Worm (Caenorhabditis elegans): ENCODE measurements around the gene EEED8.2.

EEED8.2 gene

DNA sequence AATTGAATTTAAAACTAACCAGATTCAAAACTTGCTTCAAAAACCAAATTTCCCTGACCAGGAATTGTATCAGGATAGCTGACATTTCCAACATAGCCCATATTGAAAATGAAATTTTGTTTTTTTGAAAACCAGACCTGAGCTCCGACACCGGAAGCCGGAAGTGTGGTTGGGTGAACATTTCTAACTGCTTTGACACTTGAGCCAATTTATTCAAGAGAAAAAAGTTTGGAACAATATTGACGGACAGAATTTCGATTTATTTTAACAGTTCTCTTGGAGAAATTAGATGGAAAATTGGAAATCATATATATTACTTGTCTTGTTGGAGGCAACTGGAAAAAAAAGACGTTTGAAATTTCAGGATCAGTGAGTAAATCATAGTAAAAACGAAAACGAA lies 29.3 kb upstream of the EEED8.2 start, which contains the start of gene ccpp-6:
ccpp-6 (minus strand) TSS at position 101 of the 400 bp plus-strand sequence.
- TF ChIP-seq efl-1 (optimal IDR thresholded peaks at IDR 0.05), result no peak
- TF ChIP-seq efl-1 (GFP tag; optimal IDR thresholded peaks at IDR 0.05 in 1 of 2), result peak in 1 of 2 experiments; percentile 3
- no peak for TF ChIP-seq lin-14 (GFP tag; optimal IDR thresholded peaks at IDR 0.05)

DNA sequence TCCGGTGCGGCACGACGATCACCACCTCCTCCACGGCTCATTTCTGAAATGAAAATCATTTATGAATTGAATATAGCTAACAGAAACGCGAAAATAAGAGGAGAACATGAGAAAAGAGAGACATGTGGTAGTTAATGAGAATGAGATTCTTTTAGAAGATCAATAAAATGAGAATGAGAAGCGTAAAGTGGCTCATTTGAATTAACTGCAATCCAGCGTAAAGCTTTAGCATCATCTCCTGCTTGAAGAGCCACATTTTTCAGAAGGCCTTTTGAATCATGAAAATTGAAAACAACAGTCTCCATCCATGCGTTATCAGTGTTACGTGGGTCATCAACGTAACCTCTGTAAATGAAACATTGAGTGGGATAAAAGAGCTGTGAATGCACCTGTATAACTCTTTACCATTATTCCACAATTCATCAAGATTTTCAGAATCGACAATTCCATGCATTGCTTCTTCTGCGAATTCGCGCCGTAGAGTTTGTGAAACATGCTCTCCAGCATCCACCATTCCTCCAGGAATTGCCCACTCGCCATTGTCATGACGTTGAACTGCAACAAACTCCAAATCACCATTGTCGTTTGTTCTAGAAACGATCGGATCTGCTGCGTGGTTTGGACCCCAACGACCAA lies 27.6 kb upstream of the EEED8.2 start, which contains the start of gene rsp-4:
rsp-4 (minus strand) TSS at position 51 of the 636 bp plus-strand sequence.
- TF ChIP-seq hlh-4 (tag; optimal IDR thresholded peaks at IDR 0.05) (no peak), tbx-2 (tag; optimal IDR thresholded peaks at IDR 0.05) (no peak), efl-1 (optimal IDR thresholded peaks at IDR 0.05) (no peak), efl-1 (GFP tag; optimal IDR thresholded peaks at IDR 0.05 in 1 of 2) (peak in 1 of 2 experiments; percentile 4), alr-1 (tag; optimal IDR thresholded peaks at IDR 0.05; ENCODE audit: borderline replicate concordance) (no peak), tlp-1 (tag; optimal IDR thresholded peaks at IDR 0.05) (no peak), nhr-85 (tag) (peak; percentile 29), ceh-63 (GFP tag; optimal IDR thresholded peaks at IDR 0.05) (peak; percentile 16), C04F5.9 (tag; optimal IDR thresholded peaks at IDR 0.05) (no peak), nhr-71 (tag; optimal IDR thresholded peaks at IDR 0.05) (no peak), fkh-8 (tag; optimal IDR thresholded peaks at IDR 0.05) (no peak), unc-86 (tag; optimal IDR thresholded peaks at IDR 0.05) (no peak), sptf-1 (tag; optimal IDR thresholded peaks at IDR 0.05) (no peak), ceh-90 (tag; optimal IDR thresholded peaks at IDR 0.05) (no peak)

DNA sequence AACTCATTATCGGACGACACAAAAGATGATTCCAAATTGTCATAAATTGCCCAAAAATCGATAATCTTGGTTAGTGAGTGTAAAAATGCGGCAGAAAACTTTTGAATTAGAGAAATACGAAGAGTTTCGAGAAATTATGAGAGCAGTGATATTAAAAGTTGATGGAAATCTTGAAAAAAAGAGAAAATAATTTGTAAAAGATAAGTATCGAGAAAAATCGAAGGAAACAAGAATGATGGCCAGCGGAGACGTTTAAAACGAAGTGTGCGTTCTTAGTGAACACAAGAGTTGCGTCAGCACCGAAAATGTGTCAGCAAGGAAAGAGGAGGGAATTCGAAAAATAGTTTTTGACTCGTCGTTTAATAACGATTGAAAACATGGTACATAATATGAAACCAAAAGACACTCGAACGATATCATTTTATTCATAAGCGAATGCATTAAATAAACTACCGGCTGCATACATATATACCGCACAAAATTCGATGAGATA lies 26.6 kb upstream of the EEED8.2 start, which contains the start of gene ndx-6:
ndx-6 (minus strand) TSS at position 51 of the 493 bp plus-strand sequence.
- peak; percentile 88 for TF ChIP-seq xbp-1 (tag; optimal IDR thresholded peaks at IDR 0.05)
- peak; percentile 78 for TF ChIP-seq snpc-4 (tag; optimal IDR thresholded peaks at IDR 0.05)
- TF ChIP-seq unc-62 (GFP tag; optimal IDR thresholded peaks at IDR 0.05), result no peak
- peak; percentile 80 for TF ChIP-seq fkh-8 (tag; optimal IDR thresholded peaks at IDR 0.05)
- peak; percentile 88 for TF ChIP-seq dsc-1 (tag; optimal IDR thresholded peaks at IDR 0.05)
- TF ChIP-seq jun-1 (tag; optimal IDR thresholded peaks at IDR 0.05), result peak; percentile 80
- peak; percentile 62 for TF ChIP-seq lir-3 (tag; optimal IDR thresholded peaks at IDR 0.05; ENCODE audit: poor library complexity)
- peak; percentile 76 for TF ChIP-seq ztf-4 (tag; optimal IDR thresholded peaks at IDR 0.05)
- TF ChIP-seq pqm-1 (tag; optimal IDR thresholded peaks at IDR 0.05), result no peak
- no peak for TF ChIP-seq hpl-2 (GFP tag; optimal IDR thresholded peaks at IDR 0.05)
- TF ChIP-seq fkh-4 (tag; optimal IDR thresholded peaks at IDR 0.05; ENCODE audit: borderline replicate concordance), result no peak
- peak; percentile 90 for TF ChIP-seq C16A3.4 (tag; optimal IDR thresholded peaks at IDR 0.05)
- no peak for TF ChIP-seq mef-2 (tag; optimal IDR thresholded peaks at IDR 0.05)
- no peak for TF ChIP-seq ets-5 (GFP tag; IDR thresholded peaks at IDR 0.05)
- TF ChIP-seq nhr-28 (tag; optimal IDR thresholded peaks at IDR 0.05), result no peak
- no peak for TF ChIP-seq ceh-63 (GFP tag; optimal IDR thresholded peaks at IDR 0.05)
- peak; percentile 39; the same call in 1 of the 2 replicates for TF ChIP-seq mab-9 (GFP tag; IDR thresholded peaks at IDR 0.05)
- TF ChIP-seq lin-13 (GFP tag; optimal IDR thresholded peaks at IDR 0.05), result peak; percentile 77
- TF ChIP-seq pag-3 (tag; optimal IDR thresholded peaks at IDR 0.05; ENCODE audit: borderline replicate concordance, insufficient read depth), result no peak
- peak; percentile 93 for TF ChIP-seq rnt-1 (tag; optimal IDR thresholded peaks at IDR 0.05)
- peak; percentile 92 to 99 for TF ChIP-seq efl-1 (optimal IDR thresholded peaks at IDR 0.05)
- peak; percentile 98 to 100 for TF ChIP-seq efl-1 (GFP tag; optimal IDR thresholded peaks at IDR 0.05 in 1 of 2)
- peak; percentile 82 for TF ChIP-seq aly-2 (tag; optimal IDR thresholded peaks at IDR 0.05)
- peak; percentile 87 for TF ChIP-seq swsn-7 (tag; optimal IDR thresholded peaks at IDR 0.05)
- peak in 1 of 2 experiments; percentile 65 for TF ChIP-seq mdl-1 (tag; optimal IDR thresholded peaks at IDR 0.05)
- no peak for TF ChIP-seq egl-27 (tag; optimal IDR thresholded peaks at IDR 0.05)
- TF ChIP-seq nhr-84 (tag; optimal IDR thresholded peaks at IDR 0.05), result no peak
- peak; percentile 32 for TF ChIP-seq sox-4 (tag; optimal IDR thresholded peaks at IDR 0.05)
- TF ChIP-seq nhr-76 (tag; optimal IDR thresholded peaks at IDR 0.05), result no peak
- TF ChIP-seq aha-1 (tag; optimal IDR thresholded peaks at IDR 0.05), result no peak
- TF ChIP-seq lsy-2 (tag; optimal IDR thresholded peaks at IDR 0.05), result peak; percentile 90 to 92
- TF ChIP-seq hlh-17 (GFP tag; optimal IDR thresholded peaks at IDR 0.05; ENCODE audit: borderline replicate concordance), result no peak
- TF ChIP-seq ces-1 (GFP tag; optimal IDR thresholded peaks at IDR 0.05), result no peak
- TF ChIP-seq unc-98 (GFP tag; IDR thresholded peaks at IDR 0.05), result no peak
- peak; percentile 65 for TF ChIP-seq lin-39 (tag; optimal IDR thresholded peaks at IDR 0.05)
- TF ChIP-seq zag-1 (tag; optimal IDR thresholded peaks at IDR 0.05), result no peak
- TF ChIP-seq pax-3 (tag; optimal IDR thresholded peaks at IDR 0.05), result peak; percentile 7
